Worm (Caenorhabditis elegans) whole organism, mixed stage, embryonic: Measurements from ENCODE around the gene ZK757.1.

ENCODE experiments used
- ces-1 ChIP-seq: fragments of 150-350 bp; optimal IDR thresholded peaks from 2 replicates; lab custom pipeline; 2014; ENCODE audit warnings: missing biosample characterization, missing genetic modification reagents, missing genetic modification characterization
- elt-3 ChIP-seq: fragments of 150-350 bp; optimal IDR thresholded peaks from 2 replicates; lab custom pipeline; 2014; ENCODE audit warnings: missing biosample characterization, missing genetic modification characterization
- hlh-1 ChIP-seq: fragments of 150-350 bp; optimal IDR thresholded peaks from 2 replicates; lab custom pipeline; 2014; ENCODE audit warnings: missing biosample characterization, missing genetic modification reagents, missing genetic modification characterization
- lin-13 ChIP-seq: fragments of 150-350 bp; optimal IDR thresholded peaks from 2 replicates; lab custom pipeline; 2014; ENCODE audit warnings: missing biosample characterization, missing genetic modification characterization
- lsy-2 ChIP-seq: fragments of 150-350 bp; optimal IDR thresholded peaks from 2 replicates; lab custom pipeline; 2014; ENCODE audit warnings: missing biosample characterization, missing genetic modification characterization
- mab-5 ChIP-seq: fragments of 150-350 bp; optimal IDR thresholded peaks from 2 replicates; lab custom pipeline; 2014; ENCODE audit warnings: missing biosample characterization, missing genetic modification characterization
- mep-1 ChIP-seq: fragments of 150-350 bp; optimal IDR thresholded peaks from 2 replicates; lab custom pipeline; 2017; ENCODE audit warnings: missing biosample characterization, missing genetic modification reagents, missing genetic modification characterization, inconsistent platforms
- nhr-12 ChIP-seq: fragments of 150-350 bp; optimal IDR thresholded peaks from 2 replicates; lab custom pipeline; 2014; ENCODE audit warnings: missing biosample characterization, missing genetic modification characterization
- nhr-28 ChIP-seq: fragments of 150-350 bp; optimal IDR thresholded peaks from 2 replicates; lab custom pipeline; 2014; ENCODE audit warnings: missing biosample characterization, missing genetic modification characterization
- nhr-76 ChIP-seq: sonication (generic microtip); optimal IDR thresholded peaks from 2 replicates; lab custom pipeline; 2017; ENCODE audit warnings: missing biosample characterization, missing genetic modification characterization
- pha-4 ChIP-seq: fragments of 150-350 bp; optimal IDR thresholded peaks from 2 replicates; lab custom pipeline; 2018; ENCODE audit warnings: missing biosample characterization, missing genetic modification reagents, missing genetic modification characterization
- snpc-4 ChIP-seq: fragments of 150-350 bp; optimal IDR thresholded peaks from 2 replicates; lab custom pipeline; 2014; ENCODE audit warnings: missing biosample characterization, missing genetic modification characterization
- unc-62 ChIP-seq: fragments of 150-350 bp; optimal IDR thresholded peaks from 2 replicates; lab custom pipeline; 2014; ENCODE audit warnings: missing biosample characterization, missing genetic modification reagents, missing genetic modification characterization
- ztf-11 ChIP-seq: fragments of 150-350 bp; optimal IDR thresholded peaks from 2 replicates; lab custom pipeline; 2014; ENCODE audit warnings: missing biosample characterization, missing genetic modification characterization

- TF ChIP-seq pha-4 (tag; lab: Kevin White, UChicago) (no peak), nhr-76 (tag; lab: Kevin White, UChicago) (no peak), mab-5 (tag; lab: Kevin White, UChicago) (no peak), snpc-4 (tag; lab: Kevin White, UChicago) (no peak), mep-1 (tag; lab: Kevin White, UChicago) (no peak), ztf-11 (tag; lab: Kevin White, UChicago) (no peak), ces-1 (no peak), lin-13 (tag; lab: Kevin White, UChicago) (no peak), elt-3 (tag; lab: Kevin White, UChicago) (no peak), hlh-1 (tag; lab: Kevin White, UChicago) (no peak), lsy-2 (tag; lab: Kevin White, UChicago) (no peak), nhr-12 (no peak), nhr-28 (no peak), unc-62 (no peak)
Measured at ce11 chrIII:9907574-9907973, 36.6 kb upstream of the ZK757.1 start.
